Worm (Caenorhabditis elegans): Measurements from ENCODE around the gene nhr-282.
"Not testable (repeated sequence)": the region's sequence is repeated elsewhere in the genome, so short reads cannot be mapped to it uniquely, and the experiment has no call there.

nhr-282 gene

ce11 chrV:15803748-15804147 is 8.3 kb upstream of the nhr-282 start, which contains the start of gene T26E4.18:
TSS of gene T26E4.18 (minus strand) at chrV:15803848.
- not testable (repeated sequence) for TF ChIP-seq gmeb-2, pat-9, rnt-1 (tag; optimal IDR thresholded peaks at IDR 0.05)

DNA sequence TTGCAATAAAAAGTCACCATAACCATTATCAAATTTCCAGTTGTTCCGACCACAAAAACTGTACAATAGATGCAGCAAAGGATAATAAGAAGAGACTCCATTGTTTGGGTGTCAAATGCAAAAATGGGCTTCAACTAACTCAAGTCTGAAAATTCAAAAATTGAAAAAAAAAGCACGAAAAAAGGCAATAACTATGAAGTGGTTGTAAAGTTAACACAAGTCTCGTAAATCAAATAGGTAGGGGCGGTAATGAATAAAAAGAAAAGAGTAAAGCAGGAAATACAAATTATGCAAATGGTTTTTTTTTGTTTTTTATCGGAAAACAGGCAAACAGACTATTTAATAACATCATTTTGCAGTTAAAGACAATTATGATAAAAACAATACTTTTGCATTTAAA is 4.7 kb upstream of the nhr-282 start, which contains the start of gene srsx-38:
Gene srsx-38, minus strand, starts transcription at position 101 of the 400 bp plus-strand sequence.
- not testable (repeated sequence) for TF ChIP-seq syd-9 (tag; optimal IDR thresholded peaks at IDR 0.05); mec-3 (tag; optimal IDR thresholded peaks at IDR 0.05; ENCODE audit: borderline replicate concordance); ceh-14 (tag; optimal IDR thresholded peaks at IDR 0.05)

ce11 chrV:15809543-15809942 is 2.5 kb upstream of the nhr-282 start, which contains the start of gene srsx-36:
TSS of gene srsx-36 (minus strand) at chrV:15809643.
- TF ChIP-seq hlh-13 (GFP tag; optimal IDR thresholded peaks at IDR 0.05), result no peak
- no peak for TF ChIP-seq ceh-22 (tag; optimal IDR thresholded peaks at IDR 0.05)
- no peak for TF ChIP-seq ets-4 (tag; optimal IDR thresholded peaks at IDR 0.05)
- TF ChIP-seq fax-1 (tag; optimal IDR thresholded peaks at IDR 0.05), result no peak
- no peak for TF ChIP-seq ceh-9 (tag; optimal IDR thresholded peaks at IDR 0.05)
- TF ChIP-seq C38D4.7 (GFP tag; optimal IDR thresholded peaks at IDR 0.05), result no peak
- no peak for TF ChIP-seq unc-55 (GFP tag; optimal IDR thresholded peaks at IDR 0.05)
- TF ChIP-seq mec-3 (tag; optimal IDR thresholded peaks at IDR 0.05; ENCODE audit: borderline replicate concordance), result no peak
- TF ChIP-seq ceh-19 (GFP tag; optimal IDR thresholded peaks at IDR 0.05), result no peak
- no peak for TF ChIP-seq zip-5 (tag; optimal IDR thresholded peaks at IDR 0.05)
- TF ChIP-seq F13H6.1 (tag; optimal IDR thresholded peaks at IDR 0.05), result no peak
- no peak for TF ChIP-seq madf-2 (tag; optimal IDR thresholded peaks at IDR 0.05)
- TF ChIP-seq hlh-8 (tag; optimal IDR thresholded peaks at IDR 0.05), result no peak
- no peak for TF ChIP-seq sox-4 (tag; optimal IDR thresholded peaks at IDR 0.05)
- TF ChIP-seq ceh-31 (tag; optimal IDR thresholded peaks at IDR 0.05), result no peak
- TF ChIP-seq pat-9 (tag; optimal IDR thresholded peaks at IDR 0.05), result no peak

- TF ChIP-seq ref-2 (tag; optimal IDR thresholded peaks at IDR 0.05) (no peak), hlh-13 (GFP tag; optimal IDR thresholded peaks at IDR 0.05) (no peak), npax-4 (tag; optimal IDR thresholded peaks at IDR 0.05) (no peak), ceh-48 (tag; optimal IDR thresholded peaks at IDR 0.05) (no peak), ttx-3 (tag; optimal IDR thresholded peaks at IDR 0.05) (no peak), zip-5 (tag; optimal IDR thresholded peaks at IDR 0.05) (no peak), K02D7.2 (tag; optimal IDR thresholded peaks at IDR 0.05) (no peak), unc-86 (tag; optimal IDR thresholded peaks at IDR 0.05) (no peak), lim-6 (tag; optimal IDR thresholded peaks at IDR 0.05) (no peak), ceh-34 (tag; optimal IDR thresholded peaks at IDR 0.05) (no peak), mec-3 (tag; optimal IDR thresholded peaks at IDR 0.05; ENCODE audit: borderline replicate concordance) (no peak), ama-1 (optimal IDR thresholded peaks at IDR 0.05) (no peak), ceh-45 (GFP tag; IDR thresholded peaks at IDR 0.05) (no peak), sox-4 (tag; optimal IDR thresholded peaks at IDR 0.05) (no peak), C08G9.2 (tag; optimal IDR thresholded peaks at IDR 0.05) (no peak)
Measured at ce11 chrV:15810446-15810845, 1.6 kb upstream of the nhr-282 start, which contains the start of gene F54B8.1. TSS of gene F54B8.1 (plus strand) at chrV:15810746.

ce11 chrV:15815962-15816432 is 3.9 kb downstream of the nhr-282 start, which contains the start of the genes fbxa-69 and F54B8.4:
TSS of gene fbxa-69 (minus strand) at chrV:15815971.
TSS of gene F54B8.4 (plus strand) at chrV:15816382.
- no peak for TF ChIP-seq sdc-2 (tag; optimal IDR thresholded peaks at IDR 0.05)
- no peak for TF ChIP-seq hlh-8 (tag; optimal IDR thresholded peaks at IDR 0.05)
- TF ChIP-seq Y22D7AL.16 (tag; optimal IDR thresholded peaks at IDR 0.05), result no peak
- no peak for TF ChIP-seq nhr-11 (tag; optimal IDR thresholded peaks at IDR 0.05)
- TF ChIP-seq ceh-30 (tag; optimal IDR thresholded peaks at IDR 0.05), result no peak
- TF ChIP-seq C08G9.2 (tag; optimal IDR thresholded peaks at IDR 0.05), result no peak
- no peak for TF ChIP-seq ceh-22 (tag; optimal IDR thresholded peaks at IDR 0.05)
- TF ChIP-seq odd-2 (tag; optimal IDR thresholded peaks at IDR 0.05), result no peak
- TF ChIP-seq pha-4 (tag; optimal IDR thresholded peaks at IDR 0.05), result no peak
- TF ChIP-seq hlh-13 (GFP tag; optimal IDR thresholded peaks at IDR 0.05), result no peak
- TF ChIP-seq hlh-15 (tag; optimal IDR thresholded peaks at IDR 0.05), result no peak
- no peak for TF ChIP-seq pha-2 (tag; optimal IDR thresholded peaks at IDR 0.05)
- TF ChIP-seq ceh-9 (tag; optimal IDR thresholded peaks at IDR 0.05), result no peak
- no peak for TF ChIP-seq syd-9 (tag; optimal IDR thresholded peaks at IDR 0.05)
